Worm (Caenorhabditis elegans): ENCODE data around the gene cpsf-4.
"Not testable (repeated sequence)": the region's sequence is repeated elsewhere in the genome, so short reads cannot be mapped to it uniquely, and the experiment has no call there.

cpsf-4 gene

DNA sequence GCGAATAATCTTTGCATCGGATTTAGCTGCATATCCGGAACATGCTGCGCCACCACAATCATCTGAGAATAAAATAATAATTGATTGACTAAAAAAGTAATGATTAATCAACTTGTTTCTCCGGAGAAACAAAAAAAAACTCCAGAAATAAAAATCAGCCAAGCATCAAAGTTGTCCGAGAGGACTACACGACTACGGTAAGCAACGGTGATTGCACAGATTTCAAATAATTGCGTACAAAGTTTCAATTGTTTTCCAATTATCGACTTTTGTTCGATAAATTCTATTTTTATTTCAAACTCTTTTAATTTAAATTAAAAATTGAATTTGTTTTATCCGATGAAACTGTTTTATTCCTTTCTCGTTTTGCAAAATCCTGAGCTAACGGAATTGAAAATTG, at the start of gene cpsf-4:
Gene cpsf-4, minus strand, starts transcription at position 62 of the 400 bp plus-strand sequence.
- no peak for TF ChIP-seq ama-1 (optimal IDR thresholded peaks at IDR 0.05)
- TF ChIP-seq xbp-1 (tag; optimal IDR thresholded peaks at IDR 0.05) = no peak
- TF ChIP-seq lsy-2 (tag; optimal IDR thresholded peaks at IDR 0.05) = peak; percentile 21 to 77
- no peak for TF ChIP-seq ces-1 (GFP tag; optimal IDR thresholded peaks at IDR 0.05)
- TF ChIP-seq nhr-237 (tag; optimal IDR thresholded peaks at IDR 0.05) = no peak
- TF ChIP-seq egl-13 (tag; optimal IDR thresholded peaks at IDR 0.05) = no peak
- TF ChIP-seq aly-2 (tag; optimal IDR thresholded peaks at IDR 0.05) = no peak
- TF ChIP-seq dsc-1 (tag; optimal IDR thresholded peaks at IDR 0.05) = no peak
- no peak for TF ChIP-seq pqm-1 (tag; optimal IDR thresholded peaks at IDR 0.05)
- no peak for TF ChIP-seq sptf-1 (tag; optimal IDR thresholded peaks at IDR 0.05)
- peak in 1 of 2 experiments; percentile 6 for TF ChIP-seq efl-1 (optimal IDR thresholded peaks at IDR 0.05)
- no peak for TF ChIP-seq efl-1 (GFP tag; optimal IDR thresholded peaks at IDR 0.05 in 1 of 2)
- TF ChIP-seq egl-27 (tag; optimal IDR thresholded peaks at IDR 0.05) = no peak
- TF ChIP-seq unc-62 (GFP tag; optimal IDR thresholded peaks at IDR 0.05) = no peak

ce11 chrIV:12140959-12141358, 47.7 kb upstream of the cpsf-4 start, which contains the start of gene B0001.8:
Gene B0001.8, minus strand, starts transcription at chrIV:12141059.
- TF ChIP-seq nhr-71 (tag; optimal IDR thresholded peaks at IDR 0.05) (no peak), ceh-63 (GFP tag; optimal IDR thresholded peaks at IDR 0.05) (no peak), pax-3 (tag; optimal IDR thresholded peaks at IDR 0.05) (no peak), C16A3.4 (tag; optimal IDR thresholded peaks at IDR 0.05) (no peak), lir-3 (tag; optimal IDR thresholded peaks at IDR 0.05; ENCODE audit: poor library complexity) (no peak), zip-4 (GFP tag; optimal IDR thresholded peaks at IDR 0.05) (no peak), isw-1 (GFP tag; IDR thresholded peaks at IDR 0.05) (no peak), sptf-1 (tag; optimal IDR thresholded peaks at IDR 0.05) (no peak), lsy-2 (tag; optimal IDR thresholded peaks at IDR 0.05) (no peak), mdl-1 (tag; optimal IDR thresholded peaks at IDR 0.05) (no peak), nhr-77 (tag; optimal IDR thresholded peaks at IDR 0.05) (no peak), Y116A8C.19 (tag; optimal IDR thresholded peaks at IDR 0.05; ENCODE audit: borderline replicate concordance) (no peak), ceh-8 (GFP tag; optimal IDR thresholded peaks at IDR 0.05) (no peak), fkh-8 (tag; optimal IDR thresholded peaks at IDR 0.05) (no peak), efl-1 (optimal IDR thresholded peaks at IDR 0.05) (no peak), efl-1 (GFP tag; optimal IDR thresholded peaks at IDR 0.05 in 1 of 2) (no peak), aly-2 (tag; optimal IDR thresholded peaks at IDR 0.05) (no peak), nhr-12 (tag; optimal IDR thresholded peaks at IDR 0.05) (no peak), skn-1 (tag; optimal IDR thresholded peaks at IDR 0.05) (no peak), unc-62 (GFP tag; optimal IDR thresholded peaks at IDR 0.05) (no peak), nhr-90 (tag; optimal IDR thresholded peaks at IDR 0.05; ENCODE audit: poor library complexity) (no peak)

ce11 chrIV:12138093-12138492, 44.8 kb upstream of the cpsf-4 start, which contains the start of gene B0001.4:
Gene B0001.4, minus strand, starts transcription at chrIV:12138193.
- not testable (repeated sequence) for TF ChIP-seq ceh-82 (tag; optimal IDR thresholded peaks at IDR 0.05); ztf-11 (tag; optimal IDR thresholded peaks at IDR 0.05); unc-98 (GFP tag; IDR thresholded peaks at IDR 0.05)

DNA sequence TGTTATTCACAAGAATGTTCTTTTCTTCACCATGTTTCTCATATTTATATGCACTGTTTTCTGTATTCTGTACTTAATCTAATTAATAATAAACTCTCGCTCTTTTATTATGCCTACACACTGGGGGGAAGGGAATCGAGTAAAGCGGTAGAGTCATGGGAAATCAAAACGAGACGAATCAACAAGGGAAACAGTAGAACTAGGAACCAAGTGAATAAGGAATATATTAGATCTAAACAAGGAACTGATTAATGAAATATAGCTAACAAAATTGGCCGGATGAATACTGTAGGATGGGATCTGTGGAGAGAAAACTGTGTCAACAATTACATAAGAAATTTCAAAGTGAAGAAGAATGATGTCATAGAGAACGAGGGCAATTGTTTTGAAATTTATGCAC, 41.7 kb upstream of the cpsf-4 start:
- peak; percentile 44 for TF ChIP-seq nhr-85 (tag)
- no peak for TF ChIP-seq fkh-10 (GFP tag; optimal IDR thresholded peaks at IDR 0.05)
- peak; percentile 78 for TF ChIP-seq ceh-8 (GFP tag; optimal IDR thresholded peaks at IDR 0.05)

ce11 chrIV:12133776-12134175, 40.5 kb upstream of the cpsf-4 start:
- TF ChIP-seq zag-1 (tag; optimal IDR thresholded peaks at IDR 0.05) (no peak), unc-98 (GFP tag; IDR thresholded peaks at IDR 0.05) (no peak), ztf-11 (tag; optimal IDR thresholded peaks at IDR 0.05) (no peak), nhr-19 (GFP tag; conservative IDR thresholded peaks at IDR 0.05) (no peak), ceh-63 (GFP tag; optimal IDR thresholded peaks at IDR 0.05) (no peak), nhr-85 (tag) (peak; percentile 71), ama-1 (optimal IDR thresholded peaks at IDR 0.05) (no peak), ces-1 (GFP tag; optimal IDR thresholded peaks at IDR 0.05) (no peak), blmp-1 (tag; optimal IDR thresholded peaks at IDR 0.05) (peak; percentile 27), lin-14 (GFP tag; optimal IDR thresholded peaks at IDR 0.05) (no peak), mep-1 (tag; optimal IDR thresholded peaks at IDR 0.05) (peak; percentile 18)
